Worm (Caenorhabditis elegans) whole organism, young adult: ENCODE data around the gene dmsr-8.

Experiments used
- C17E4.6 ChIP-seq: fragments of 200-800 bp; sonication (Bioruptor generic); IDR thresholded peaks from 2 replicates; pipeline ENCODE4 v1.3.6; 2022; ENCODE audit warnings: missing genetic modification reagents, missing genetic modification characterization, missing compliant biosample characterization
- ceh-100 ChIP-seq: fragments of 200-800 bp; sonication (Bioruptor generic); IDR thresholded peaks from 2 replicates; pipeline ENCODE4 v1.3.6; 2022; ENCODE audit warnings: missing genetic modification reagents, missing genetic modification characterization, missing compliant biosample characterization
- chd-7 ChIP-seq: sonication (generic microtip); optimal IDR thresholded peaks from 2 replicates; lab custom pipeline; 2016; ENCODE audit warnings: mild to moderate bottlenecking, missing genetic modification characterization, moderate library complexity, missing compliant biosample characterization
- dox-1 ChIP-seq: fragments of 200-800 bp; sonication (Bioruptor generic); IDR thresholded peaks from 2 replicates; pipeline ENCODE4 v1.3.6; 2022; ENCODE audit warnings: missing genetic modification reagents, missing genetic modification characterization, missing compliant biosample characterization
- ekl-4 ChIP-seq: fragments of 200-800 bp; sonication (Bioruptor generic); IDR thresholded peaks from 2 replicates; pipeline ENCODE4 v1.3.6; 2022; ENCODE audit warnings: missing genetic modification reagents, missing genetic modification characterization, missing compliant biosample characterization
- ets-4 ChIP-seq: fragments of 200-800 bp; sonication (Bioruptor generic); optimal IDR thresholded peaks from 2 replicates; lab custom pipeline; 2018; ENCODE audit warnings: mild to moderate bottlenecking, missing genetic modification characterization, missing compliant biosample characterization
- hrde-1 ChIP-seq: sonication (generic microtip); optimal IDR thresholded peaks from 2 replicates; lab custom pipeline; 2016; ENCODE audit warnings: missing genetic modification characterization, mild to moderate bottlenecking, missing compliant biosample characterization, moderate library complexity, missing genotype, missing genetic modification reagents, borderline replicate concordance
- let-526 ChIP-seq: fragments of 200-800 bp; sonication (Bioruptor generic); IDR thresholded peaks from 2 replicates; pipeline ENCODE4 v1.3.6; 2022; ENCODE audit warnings: missing genetic modification reagents, missing genetic modification characterization, missing compliant biosample characterization
- let-607 ChIP-seq, 2 experiments: fragments of 200-800 bp in 1 of 2; sonication (Bioruptor generic) in 1 of 2; sonication (generic microtip) in 1 of 2; optimal IDR thresholded peaks; 2 replicates each; lab custom pipeline; 2016 to 2018; ENCODE audit warnings: mild to moderate bottlenecking in 2 of 2, missing compliant biosample characterization in 2 of 2, missing genetic modification characterization in 2 of 2, moderate library complexity in 2 of 2, missing genotype in 1 of 2
- madf-8 ChIP-seq: fragments of 200-800 bp; sonication (Bioruptor generic); conservative IDR thresholded peaks from 2 replicates; pipeline ENCODE4 v1.3.6; 2022; ENCODE audit warnings: missing genetic modification reagents, missing genetic modification characterization, missing compliant biosample characterization
- nfya-2 ChIP-seq: fragments of 200-800 bp; sonication (Bioruptor generic); IDR thresholded peaks from 2 replicates; pipeline ENCODE4 v1.3.6; 2022; ENCODE audit warnings: missing genetic modification reagents, missing genetic modification characterization, missing compliant biosample characterization
- nhr-179 ChIP-seq: sonication (generic microtip); optimal IDR thresholded peaks from 2 replicates; lab custom pipeline; 2016; ENCODE audit warnings: mild to moderate bottlenecking, missing genetic modification characterization, missing compliant biosample characterization
- snpc-1.3 ChIP-seq: sonication (generic microtip); optimal IDR thresholded peaks from 2 replicates; lab custom pipeline; 2017; ENCODE audit warnings: missing genetic modification characterization, mild to moderate bottlenecking, missing compliant biosample characterization, antibody characterized with exemption, moderate library complexity, missing genotype, missing genetic modification reagents; ENCODE audit not compliant: insufficient read depth
- tbp1 ChIP-seq: fragments of 200-800 bp; sonication (Bioruptor generic); optimal IDR thresholded peaks from 2 replicates; lab custom pipeline; 2018; ENCODE audit warnings: mild to moderate bottlenecking, missing genetic modification characterization, missing compliant biosample characterization
- tlf-1 ChIP-seq: fragments of 200-800 bp; sonication (Bioruptor generic); optimal IDR thresholded peaks from 2 replicates; lab custom pipeline; 2018; ENCODE audit warnings: mild to moderate bottlenecking, missing genetic modification characterization, missing compliant biosample characterization

Gene dmsr-8

DNA sequence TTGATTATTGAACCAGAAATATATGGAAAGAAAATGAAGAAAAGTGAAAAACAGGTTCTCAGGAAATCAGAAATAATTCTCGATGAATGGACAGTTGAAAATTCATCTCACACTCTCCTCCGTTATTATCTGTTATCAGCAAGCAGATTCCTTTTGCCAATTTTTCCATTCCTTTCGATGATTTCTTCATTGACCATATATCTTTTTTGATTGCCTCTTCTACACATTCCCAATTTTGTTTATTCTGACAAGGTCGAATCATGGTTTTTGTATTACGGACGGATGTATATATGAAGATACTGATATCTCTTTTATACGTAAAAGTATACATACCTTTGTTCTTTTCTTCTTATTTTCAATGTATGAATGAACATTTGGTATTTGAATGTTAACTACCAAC lies 53.5 kb downstream of the dmsr-8 start:
- no peak for TF ChIP-seq dox-1 (GFP tag; lab: Robert Waterston, UW)
- no peak for TF ChIP-seq nfya-2 (GFP tag; lab: Robert Waterston, UW)
- no peak for TF ChIP-seq C17E4.6 (GFP tag; lab: Robert Waterston, UW)
- TF ChIP-seq let-607 (tag; optimal IDR thresholded peaks at IDR 0.05; lab: Kevin White, UChicago) = no peak
- no peak for TF ChIP-seq ets-4
- TF ChIP-seq hrde-1 (tag; lab: Kevin White, UChicago) = no peak
- TF ChIP-seq tlf-1 (GFP tag; lab: Kevin White, UChicago) = no peak
- no peak for TF ChIP-seq ceh-100 (GFP tag; lab: Robert Waterston, UW)
- no peak for TF ChIP-seq snpc-1.3 (tag; lab: Kevin White, UChicago)
- no peak for TF ChIP-seq nhr-179 (tag; lab: Kevin White, UChicago)
- no peak for TF ChIP-seq chd-7 (tag; lab: Kevin White, UChicago)
- TF ChIP-seq ekl-4 (GFP tag; lab: Robert Waterston, UW) = no peak
- TF ChIP-seq let-526 = no peak
- TF ChIP-seq tbp1 (GFP tag; lab: Kevin White, UChicago) = no peak
- no peak for TF ChIP-seq madf-8
